Fruit fly (Drosophila melanogaster) whole organism, embryonic: ENCODE results near the gene Edg91.

Source experiments
- Atf-2 ChIP-seq: fragments of 200-800 bp; sonication (Bioruptor generic); optimal IDR thresholded peaks from 2 replicates; lab custom pipeline; 2016; ENCODE audit warnings: missing biosample characterization, missing genetic modification characterization
- Bgb ChIP-seq: fragments of 200-800 bp; sonication (Bioruptor generic); IDR thresholded peaks from 2 replicates; pipeline ENCODE4 v1.3.6; 2022; ENCODE audit warnings: missing biosample characterization, missing genetic modification characterization; ENCODE audit not compliant: partially characterized antibody
- Blimp-1 ChIP-seq: fragments of 200-800 bp; sonication (Bioruptor generic); optimal IDR thresholded peaks from 3 replicates; lab custom pipeline; 2018; ENCODE audit warnings: missing biosample characterization, missing genetic modification characterization, mild to moderate bottlenecking, moderate library complexity, missing genetic modification reagents
- CG10543 ChIP-seq: fragments of 200-800 bp; sonication (Bioruptor generic); optimal IDR thresholded peaks from 3 replicates; lab custom pipeline; 2017; ENCODE audit warnings: missing biosample characterization, mild to moderate bottlenecking, missing genetic modification characterization, moderate library complexity
- CG11398 ChIP-seq: fragments of 200-800 bp; sonication (Bioruptor generic); optimal IDR thresholded peaks from 2 replicates; lab custom pipeline; 2016; ENCODE audit warnings: missing biosample characterization, missing genetic modification characterization
- CG18764 ChIP-seq: fragments of 200-800 bp; sonication (Bioruptor generic); optimal IDR thresholded peaks from 3 replicates; lab custom pipeline; 2016; ENCODE audit warnings: missing biosample characterization, missing genetic modification characterization
- CG30431 ChIP-seq: fragments of 200-800 bp; sonication (Bioruptor generic); optimal IDR thresholded peaks from 2 replicates; lab custom pipeline; 2017; ENCODE audit warnings: missing biosample characterization, missing genetic modification characterization
- CG31441 ChIP-seq: fragments of 200-800 bp; sonication (Bioruptor generic); IDR thresholded peaks from 2 replicates; pipeline ENCODE4 v1.3.6; 2022; ENCODE audit warnings: missing biosample characterization, missing genetic modification characterization
- CG3281 ChIP-seq: fragments of 200-800 bp; sonication (Bioruptor generic); optimal IDR thresholded peaks from 3 replicates; lab custom pipeline; 2017; ENCODE audit warnings: missing biosample characterization, mild to moderate bottlenecking, missing genetic modification characterization
- CG3838 ChIP-seq: fragments of 200-800 bp; sonication (Bioruptor generic); optimal IDR thresholded peaks from 3 replicates; lab custom pipeline; 2016; ENCODE audit warnings: missing biosample characterization, missing genetic modification characterization
- CG4617 ChIP-seq: fragments of 200-800 bp; sonication (Bioruptor generic); optimal IDR thresholded peaks from 3 replicates; lab custom pipeline; 2016; ENCODE audit warnings: missing biosample characterization, missing genetic modification characterization, borderline replicate concordance
- CG8359 ChIP-seq: fragments of 200-800 bp; sonication (Bioruptor generic); optimal IDR thresholded peaks from 2 replicates; lab custom pipeline; 2017; ENCODE audit warnings: missing biosample characterization, mild to moderate bottlenecking, missing genetic modification characterization, borderline replicate concordance
- CrebB ChIP-seq: fragments of 200-800 bp; sonication (Bioruptor generic); optimal IDR thresholded peaks from 3 replicates; lab custom pipeline; 2018; ENCODE audit warnings: missing biosample characterization, mild to moderate bottlenecking, missing genetic modification characterization
- D19B ChIP-seq: fragments of 200-800 bp; sonication (Bioruptor generic); optimal IDR thresholded peaks from 2 replicates; lab custom pipeline; 2017; ENCODE audit warnings: missing biosample characterization, mild to moderate bottlenecking, missing genetic modification characterization
- Dfd ChIP-seq, 2 experiments: fragments of >200 bp; optimal IDR thresholded peaks; 2 replicates each; lab custom pipeline; 2017; ENCODE audit warnings: missing biosample characterization in 2 of 2, missing genetic modification characterization in 2 of 2
- Gug ChIP-seq: fragments of 200-800 bp; sonication (Bioruptor generic); IDR thresholded peaks from 4 replicates; pipeline ENCODE4 v1.3.6; 2022; ENCODE audit warnings: missing biosample characterization, missing genetic modification characterization
- Ravus ChIP-seq: fragments of 200-800 bp; sonication (Bioruptor generic); IDR thresholded peaks from 2 replicates; pipeline ENCODE4 v1.3.6; 2022; ENCODE audit warnings: missing biosample characterization, missing genetic modification characterization
- Sox102F ChIP-seq: fragments of 200-800 bp; sonication (Bioruptor generic); optimal IDR thresholded peaks from 2 replicates; lab custom pipeline; 2018; ENCODE audit warnings: missing biosample characterization, mild to moderate bottlenecking, missing genetic modification characterization, moderate library complexity
- amos ChIP-seq: fragments of 200-800 bp; sonication (Bioruptor generic); IDR thresholded peaks from 2 replicates; pipeline ENCODE4 v1.3.6; 2022; ENCODE audit warnings: missing biosample characterization, missing genetic modification characterization; ENCODE audit not compliant: partially characterized antibody
- bbx ChIP-seq: fragments of 200-800 bp; sonication (Bioruptor generic); IDR thresholded peaks from 2 replicates; pipeline ENCODE4 v1.3.6; 2022; ENCODE audit warnings: missing biosample characterization, missing genetic modification characterization; ENCODE audit not compliant: partially characterized antibody
- chinmo ChIP-seq: fragments of 200-800 bp; sonication (Bioruptor generic); IDR thresholded peaks from 4 replicates; pipeline ENCODE4 v1.3.6; 2022; ENCODE audit warnings: missing biosample characterization, missing genetic modification characterization; ENCODE audit not compliant: partially characterized antibody
- crp ChIP-seq, 2 experiments: fragments of 200-800 bp; sonication (Bioruptor generic); optimal IDR thresholded peaks; 2 replicates in 1 of 2; 3 replicates in 1 of 2; lab custom pipeline; 2017; ENCODE audit warnings: missing biosample characterization in 2 of 2, missing genetic modification characterization in 2 of 2, mild to moderate bottlenecking in 1 of 2, moderate library complexity in 1 of 2
- dimm ChIP-seq: fragments of 200-800 bp; sonication (Bioruptor generic); IDR thresholded peaks from 2 replicates; pipeline ENCODE4 v1.3.6; 2022; ENCODE audit warnings: missing biosample characterization, missing genetic modification characterization
- dmrt99B ChIP-seq: fragments of 200-800 bp; sonication (Bioruptor generic); optimal IDR thresholded peaks from 2 replicates; lab custom pipeline; 2018; ENCODE audit warnings: missing biosample characterization, mild to moderate bottlenecking, missing genetic modification characterization, moderate library complexity
- dysf ChIP-seq: fragments of 200-800 bp; sonication (Bioruptor generic); IDR thresholded peaks from 3 replicates; pipeline ENCODE4 v1.3.6; 2022; ENCODE audit warnings: missing biosample characterization, missing genetic modification characterization
- esg ChIP-seq: fragments of 200-800 bp; sonication (Bioruptor generic); conservative IDR thresholded peaks from 2 replicates; pipeline ENCODE4 v1.3.6; 2022; ENCODE audit warnings: missing biosample characterization, missing genetic modification characterization
- fd102C ChIP-seq: fragments of 200-800 bp; sonication (Bioruptor generic); optimal IDR thresholded peaks from 2 replicates; lab custom pipeline; 2018; ENCODE audit warnings: missing biosample characterization, mild to moderate bottlenecking, missing genetic modification characterization, moderate library complexity
- gfzf ChIP-seq: fragments of 200-800 bp; sonication (Bioruptor generic); optimal IDR thresholded peaks from 2 replicates; lab custom pipeline; 2016; ENCODE audit warnings: missing biosample characterization, mild to moderate bottlenecking, missing genetic modification characterization, moderate library complexity
- gsb-n ChIP-seq: fragments of 200-800 bp; sonication (Bioruptor generic); optimal IDR thresholded peaks from 3 replicates; lab custom pipeline; 2018; ENCODE audit warnings: missing biosample characterization, mild to moderate bottlenecking, missing genetic modification characterization
- hth ChIP-seq: fragments of >200 bp; optimal IDR thresholded peaks from 2 replicates; lab custom pipeline; 2017; ENCODE audit warnings: inconsistent platforms
- inv ChIP-seq: fragments of 200-800 bp; sonication (Bioruptor generic); IDR thresholded peaks from 2 replicates; pipeline ENCODE4 v1.3.6; 2022; ENCODE audit warnings: missing biosample characterization, missing genetic modification characterization; ENCODE audit not compliant: partially characterized antibody
- jing ChIP-seq: fragments of 200-800 bp; sonication (Bioruptor generic); optimal IDR thresholded peaks from 2 replicates; lab custom pipeline; 2018; ENCODE audit warnings: missing biosample characterization, mild to moderate bottlenecking, missing genetic modification characterization
- kay ChIP-seq: fragments of 200-800 bp; sonication (Bioruptor generic); optimal IDR thresholded peaks from 2 replicates; lab custom pipeline; 2016; ENCODE audit warnings: missing biosample characterization, missing genetic modification characterization
- lab ChIP-seq: fragments of 200-800 bp; sonication (Bioruptor generic); optimal IDR thresholded peaks from 3 replicates; lab custom pipeline; 2017; ENCODE audit warnings: missing biosample characterization, missing genetic modification characterization, mild to moderate bottlenecking, moderate library complexity, missing genetic modification reagents
- lmd ChIP-seq: fragments of 200-800 bp; sonication (Bioruptor generic); IDR thresholded peaks from 2 replicates; pipeline ENCODE4 v1.3.6; 2022; ENCODE audit warnings: missing biosample characterization, missing genetic modification characterization
- mirr ChIP-seq: fragments of 200-800 bp; sonication (Bioruptor generic); optimal IDR thresholded peaks from 3 replicates; lab custom pipeline; 2018; ENCODE audit warnings: missing biosample characterization, mild to moderate bottlenecking, missing genetic modification characterization
- mld ChIP-seq: fragments of 200-800 bp; sonication (Bioruptor generic); IDR thresholded peaks from 3 replicates; pipeline ENCODE4 v1.3.6; 2022; ENCODE audit warnings: missing biosample characterization, missing genetic modification characterization; ENCODE audit not compliant: partially characterized antibody
- peb ChIP-seq: fragments of 200-800 bp; sonication (Bioruptor generic); IDR thresholded peaks from 2 replicates; pipeline ENCODE4 v1.3.6; 2022; ENCODE audit warnings: missing biosample characterization, missing genetic modification characterization
- pzg ChIP-seq: fragments of 200-800 bp; sonication (Bioruptor generic); optimal IDR thresholded peaks from 3 replicates; lab custom pipeline; 2018; ENCODE audit warnings: missing biosample characterization, mild to moderate bottlenecking, missing genetic modification characterization, moderate library complexity
- row ChIP-seq: fragments of 200-800 bp; sonication (Bioruptor generic); IDR thresholded peaks from 3 replicates; pipeline ENCODE4 v1.3.6; 2022; ENCODE audit warnings: missing biosample characterization, missing genetic modification characterization
- sd ChIP-seq: fragments of 200-800 bp; sonication (Bioruptor generic); optimal IDR thresholded peaks from 3 replicates; lab custom pipeline; 2018; ENCODE audit warnings: missing biosample characterization, mild to moderate bottlenecking, missing genetic modification characterization, moderate library complexity
- sens ChIP-seq: fragments of 200-800 bp; sonication (Bioruptor generic); peaks from one replicate; lab custom pipeline; 2016; ENCODE audit warnings: missing biosample characterization, missing genetic modification characterization
- slou ChIP-seq: fragments of 200-800 bp; sonication (Bioruptor generic); optimal IDR thresholded peaks from 3 replicates; lab custom pipeline; 2016; ENCODE audit warnings: missing biosample characterization, missing genetic modification characterization
- sna ChIP-seq: fragments of 200-800 bp; sonication (Bioruptor generic); IDR thresholded peaks from 2 replicates; pipeline ENCODE4 v1.3.6; 2022; ENCODE audit warnings: missing biosample characterization, missing genetic modification characterization; ENCODE audit not compliant: partially characterized antibody
- tap ChIP-seq: fragments of 200-800 bp; optimal IDR thresholded peaks from 3 replicates; lab custom pipeline; 2019; ENCODE audit warnings: missing biosample characterization, mild to moderate bottlenecking, missing genetic modification characterization, moderate library complexity
- tna ChIP-seq: fragments of 200-800 bp; sonication (Bioruptor generic); IDR thresholded peaks from 2 replicates; pipeline ENCODE4 v1.3.6; 2022; ENCODE audit warnings: missing biosample characterization, missing genetic modification characterization; ENCODE audit not compliant: partially characterized antibody
- trh ChIP-seq: fragments of 200-800 bp; sonication (Bioruptor generic); optimal IDR thresholded peaks from 2 replicates; lab custom pipeline; 2016; ENCODE audit warnings: missing biosample characterization, missing genetic modification characterization
- vnd ChIP-seq: fragments of 200-800 bp; sonication (Bioruptor generic); IDR thresholded peaks from 3 replicates; pipeline ENCODE4 v1.3.6; 2022; ENCODE audit warnings: missing biosample characterization, missing genetic modification characterization; ENCODE audit not compliant: partially characterized antibody
- vvl ChIP-seq: fragments of 200-800 bp; sonication (Bioruptor generic); IDR thresholded peaks from 2 replicates; pipeline ENCODE4 v1.3.6; 2022; ENCODE audit warnings: missing biosample characterization, missing genetic modification characterization

Gene Edg91

dm6 chr3R:17619726-17620282, 8.5 kb upstream of the Edg91 start (continued):
- TF ChIP-seq Gug (GFP tag; lab: Robert Waterston, UW) (no peak), Sox102F (GFP tag; lab: Kevin White, UChicago) (no peak), vnd (GFP tag; lab: Robert Waterston, UW) (peak; percentile 82), CG11398 (GFP tag; lab: Kevin White, UChicago) (no peak), Ravus (no peak), gsb-n (tag; lab: Kevin White, UChicago) (peak; percentile 8), tap (peak; percentile 29), CG4617 (GFP tag; lab: Kevin White, UChicago) (no peak), crp (GFP tag; optimal IDR thresholded peaks at IDR 0.05; lab: Kevin White, UChicago) (no peak), Bgb (GFP tag; lab: Robert Waterston, UW) (peak; percentile 86), slou (GFP tag; lab: Kevin White, UChicago) (no peak), amos (GFP tag; lab: Robert Waterston, UW) (peak; percentile 84), pzg (GFP tag; lab: Kevin White, UChicago) (no peak), peb (GFP tag; lab: Robert Waterston, UW) (no peak), esg (GFP tag; lab: Robert Waterston, UW) (no peak), CG30431 (no peak), sd (no peak), bbx (GFP tag; lab: Robert Waterston, UW) (peak; percentile 91), mld (GFP tag; lab: Robert Waterston, UW) (peak; percentile 94), mirr (GFP tag; lab: Kevin White, UChicago) (peak; percentile 43), sna (GFP tag; lab: Robert Waterston, UW) (peak; percentile 84), chinmo (GFP tag; lab: Robert Waterston, UW) (peak; percentile 56; the same call in 1 of the 4 replicates), dimm (no peak), dmrt99B (tag; lab: Kevin White, UChicago) (peak; percentile 48), lmd (GFP tag; lab: Robert Waterston, UW) (no peak), CrebB (tag; lab: Kevin White, UChicago) (no peak), lab (GFP tag; lab: Kevin White, UChicago) (peak; percentile 0), jing (GFP tag; lab: Kevin White, UChicago) (no peak), tna (GFP tag; lab: Robert Waterston, UW) (peak; percentile 87), CG3281 (GFP tag; lab: Kevin White, UChicago) (peak; percentile 18), Blimp-1 (GFP tag; lab: Kevin White, UChicago) (no peak), CG10543 (GFP tag; lab: Kevin White, UChicago) (no peak), sens (peak; percentile 82), fd102C (GFP tag; lab: Kevin White, UChicago) (no peak), CG3838 (GFP tag; lab: Kevin White, UChicago) (no peak), CG8359 (no peak), vvl (GFP tag; lab: Robert Waterston, UW) (peak; percentile 62; the same call in 1 of the 2 replicates), CG31441 (no peak), trh (no peak), row (GFP tag; lab: Robert Waterston, UW) (no peak), kay (no peak), dysf (GFP tag; lab: Robert Waterston, UW) (no peak), hth (lab: Kevin White, UChicago) (no peak), D19B (no peak), Atf-2 (GFP tag; lab: Kevin White, UChicago) (no peak), gfzf (GFP tag; lab: Kevin White, UChicago) (no peak), inv (GFP tag; lab: Robert Waterston, UW) (peak; percentile 59; the same call in 1 of the 2 replicates), Dfd (GFP tag; optimal IDR thresholded peaks at IDR 0.05; lab: Kevin White, UChicago) (no peak), CG18764 (no peak)
